Worm (Caenorhabditis elegans) whole organism, L2 larva: Measurements from ENCODE around the gene ZK856.19.

ENCODE experiments used
- F13H6.1 ChIP-seq: sonication (generic microtip); optimal IDR thresholded peaks from 2 replicates; lab custom pipeline; 2016; ENCODE audit warnings: missing genetic modification characterization, missing compliant biosample characterization
- R02D3.7 ChIP-seq: fragments of 150-350 bp; optimal IDR thresholded peaks from 2 replicates; lab custom pipeline; 2014; ENCODE audit warnings: missing biosample characterization, missing genetic modification characterization
- Y55F3AM.14 ChIP-seq: fragments of 200-800 bp; sonication (Bioruptor generic); optimal IDR thresholded peaks from 2 replicates; lab custom pipeline; 2018; ENCODE audit warnings: mild to moderate bottlenecking, missing genetic modification characterization, missing compliant biosample characterization
- ZK546.5 ChIP-seq: sonication (generic microtip); optimal IDR thresholded peaks from 2 replicates; lab custom pipeline; 2017; ENCODE audit warnings: missing biosample characterization, missing genetic modification characterization
- alr-1 ChIP-seq: fragments of 150-350 bp; optimal IDR thresholded peaks from 2 replicates; lab custom pipeline; 2014; ENCODE audit warnings: missing biosample characterization, missing genetic modification characterization
- ama-1 ChIP-seq: fragments of 150-350 bp; optimal IDR thresholded peaks from 2 replicates; lab custom pipeline; 2018; ENCODE audit warnings: inconsistent platforms
- ceh-16 ChIP-seq: fragments of 150-350 bp; optimal IDR thresholded peaks from 2 replicates; lab custom pipeline; 2014; ENCODE audit warnings: missing biosample characterization, missing genetic modification characterization
- ceh-82 ChIP-seq: fragments of 150-350 bp; optimal IDR thresholded peaks from 2 replicates; lab custom pipeline; 2014; ENCODE audit warnings: missing biosample characterization, missing genetic modification characterization
- crh-2 ChIP-seq: sonication (generic microtip); optimal IDR thresholded peaks from 2 replicates; lab custom pipeline; 2017; ENCODE audit warnings: missing biosample characterization, missing genetic modification characterization
- dmd-4 ChIP-seq: sonication (generic microtip); optimal IDR thresholded peaks from 2 replicates; lab custom pipeline; 2017; ENCODE audit warnings: missing biosample characterization, missing genetic modification characterization
- egl-27 ChIP-seq: sonication (generic microtip); optimal IDR thresholded peaks from 3 replicates; lab custom pipeline; 2017; ENCODE audit warnings: missing biosample characterization, missing genetic modification reagents, missing genetic modification characterization
- elt-3 ChIP-seq: sonication (generic microtip); optimal IDR thresholded peaks from 2 replicates; lab custom pipeline; 2017; ENCODE audit warnings: missing biosample characterization, missing genetic modification characterization
- gmeb-1 ChIP-seq: fragments of 150-350 bp; optimal IDR thresholded peaks from 2 replicates; lab custom pipeline; 2014; ENCODE audit warnings: missing biosample characterization, missing genetic modification characterization
- lin-13 ChIP-seq: fragments of 150-350 bp; optimal IDR thresholded peaks from 2 replicates; lab custom pipeline; 2014; ENCODE audit warnings: missing biosample characterization, missing genetic modification reagents, missing genetic modification characterization
- mab-5 ChIP-seq: fragments of 150-350 bp; optimal IDR thresholded peaks from 2 replicates; lab custom pipeline; 2014; ENCODE audit warnings: missing biosample characterization, missing genetic modification characterization
- mbf-1 ChIP-seq: sonication (generic microtip); optimal IDR thresholded peaks from 2 replicates; lab custom pipeline; 2017; ENCODE audit warnings: missing biosample characterization, missing genetic modification characterization
- mdl-1 ChIP-seq, 2 experiments: fragments of 150-350 bp in 1 of 2; sonication (generic microtip) in 1 of 2; optimal IDR thresholded peaks; 2 replicates each; lab custom pipeline; 2017; ENCODE audit warnings: missing biosample characterization in 2 of 2, missing genetic modification characterization in 2 of 2
- nhr-10 ChIP-seq: sonication (generic microtip); optimal IDR thresholded peaks from 2 replicates; lab custom pipeline; 2017; ENCODE audit warnings: missing biosample characterization, missing genetic modification characterization
- nhr-11 ChIP-seq: fragments of 150-350 bp; optimal IDR thresholded peaks from 2 replicates; lab custom pipeline; 2014; ENCODE audit warnings: missing biosample characterization, missing genetic modification characterization
- nhr-12 ChIP-seq: fragments of 150-350 bp; optimal IDR thresholded peaks from 2 replicates; lab custom pipeline; 2014; ENCODE audit warnings: missing biosample characterization, missing genetic modification characterization
- nhr-129 ChIP-seq: fragments of 150-350 bp; optimal IDR thresholded peaks from 2 replicates; lab custom pipeline; 2014; ENCODE audit warnings: missing biosample characterization, missing genetic modification characterization
- nhr-21 ChIP-seq: fragments of 150-350 bp; optimal IDR thresholded peaks from 2 replicates; lab custom pipeline; 2014; ENCODE audit warnings: missing biosample characterization, missing genetic modification characterization
- nhr-23 ChIP-seq: fragments of 150-350 bp; optimal IDR thresholded peaks from 2 replicates; lab custom pipeline; 2014; ENCODE audit warnings: missing biosample characterization, missing genetic modification reagents, missing genetic modification characterization
- nhr-25 ChIP-seq: fragments of 150-350 bp; sonication (generic microtip); optimal IDR thresholded peaks from 3 replicates; lab custom pipeline; 2014; ENCODE audit warnings: missing biosample characterization, missing genetic modification characterization
- nhr-6 ChIP-seq: fragments of 150-350 bp; optimal IDR thresholded peaks from 2 replicates; lab custom pipeline; 2014; ENCODE audit warnings: missing biosample characterization, missing genetic modification characterization
- nhr-77 ChIP-seq: fragments of 150-350 bp; optimal IDR thresholded peaks from 2 replicates; lab custom pipeline; 2014; ENCODE audit warnings: missing biosample characterization, missing genetic modification characterization
- sem-4 ChIP-seq: fragments of 150-350 bp; optimal IDR thresholded peaks from 2 replicates; lab custom pipeline; 2014; ENCODE audit warnings: missing biosample characterization, missing genetic modification reagents, missing genetic modification characterization
- skn-1 ChIP-seq: sonication (generic microtip); optimal IDR thresholded peaks from 2 replicates; lab custom pipeline; 2017; ENCODE audit warnings: missing biosample characterization, missing genetic modification characterization
- sma-3 ChIP-seq: sonication (generic microtip); optimal IDR thresholded peaks from 2 replicates; lab custom pipeline; 2016; ENCODE audit warnings: missing genetic modification reagents, missing genetic modification characterization, missing compliant biosample characterization
- sma-9 ChIP-seq, 2 experiments: fragments of 150-350 bp in 1 of 2; sonication (generic microtip) in 1 of 2; optimal IDR thresholded peaks; 2 replicates each; lab custom pipeline; 2014 to 2016; ENCODE audit warnings: missing genetic modification characterization in 2 of 2, mild to moderate bottlenecking in 1 of 2, missing biosample characterization in 1 of 2, missing compliant biosample characterization in 1 of 2, missing genetic modification reagents in 1 of 2, moderate library complexity in 1 of 2
- snpc-4 ChIP-seq: fragments of 150-350 bp; optimal IDR thresholded peaks from 2 replicates; lab custom pipeline; 2014; ENCODE audit warnings: missing biosample characterization, missing genetic modification characterization
- unc-39 ChIP-seq: fragments of 150-350 bp; optimal IDR thresholded peaks from 2 replicates; lab custom pipeline; 2014; ENCODE audit warnings: missing biosample characterization, missing genetic modification characterization
- unc-55 ChIP-seq: fragments of 150-350 bp; sonication (generic microtip); optimal IDR thresholded peaks from 3 replicates; lab custom pipeline; 2014; ENCODE audit warnings: missing biosample characterization, missing genetic modification reagents, missing genetic modification characterization
- zag-1 ChIP-seq: fragments of 150-350 bp; optimal IDR thresholded peaks from 2 replicates; lab custom pipeline; 2014; ENCODE audit warnings: missing biosample characterization, missing genetic modification characterization
- ztf-1 ChIP-seq: fragments of 200-800 bp; sonication (Bioruptor generic); conservative IDR thresholded peaks from 2 replicates; pipeline ENCODE4 v1.3.6; 2022; ENCODE audit warnings: missing genetic modification characterization, missing compliant biosample characterization
- ztf-11 ChIP-seq: sonication (generic microtip); optimal IDR thresholded peaks from 2 replicates; lab custom pipeline; 2017; ENCODE audit warnings: missing biosample characterization, missing genetic modification characterization
- ztf-4 ChIP-seq: fragments of 150-350 bp; optimal IDR thresholded peaks from 2 replicates; lab custom pipeline; 2014; ENCODE audit warnings: missing biosample characterization, missing genetic modification characterization

The ZK856.19 gene

ce11 chrV:10220605-10221004 lies 15.9 kb upstream of the ZK856.19 start, which contains the start of gene C12D8.13:
Gene C12D8.13, minus strand, starts transcription at chrV:10220705.
- TF ChIP-seq mdl-1 (tag; optimal IDR thresholded peaks at IDR 0.05; lab: Kevin White, UChicago) = no peak
- TF ChIP-seq ztf-1 = no peak
- no peak for TF ChIP-seq ama-1 (lab: Kevin White, UChicago)
- no peak for TF ChIP-seq snpc-4 (tag; lab: Kevin White, UChicago)
- TF ChIP-seq sem-4 (tag; lab: Kevin White, UChicago) = no peak
- TF ChIP-seq nhr-77 (tag; lab: Kevin White, UChicago) = no peak
- TF ChIP-seq nhr-25 (tag; lab: Kevin White, UChicago) = no peak
- no peak for TF ChIP-seq nhr-21 (tag; lab: Kevin White, UChicago)
- TF ChIP-seq lin-13 (GFP tag; lab: Kevin White, UChicago) = no peak
- TF ChIP-seq skn-1 (tag; lab: Kevin White, UChicago) = no peak
- TF ChIP-seq dmd-4 (tag; lab: Kevin White, UChicago) = no peak

DNA sequence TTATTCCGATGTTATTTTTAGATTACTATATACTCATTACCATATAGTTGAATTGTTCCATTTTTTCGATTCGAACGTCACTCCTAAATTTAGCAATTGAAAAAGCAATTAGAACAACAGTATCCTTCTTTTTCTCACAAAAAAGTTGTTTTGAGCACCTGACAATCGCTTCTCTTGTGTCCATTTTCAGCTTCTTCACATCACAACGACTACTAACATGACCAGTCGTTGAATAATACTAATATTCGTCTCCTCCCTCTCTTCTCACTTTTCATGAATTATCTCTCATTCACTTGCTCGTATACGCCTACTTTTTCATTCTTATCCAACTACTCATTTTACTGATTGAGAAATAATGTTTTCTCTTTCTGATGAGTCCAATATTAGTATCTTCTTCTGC lies 12.0 kb upstream of the ZK856.19 start, which contains the start of gene ZK856.14:
Gene ZK856.14, plus strand, starts transcription at position 301 of the 400 bp plus-strand sequence.
- TF ChIP-seq mab-5 = no peak
- no peak for TF ChIP-seq unc-55
- TF ChIP-seq mbf-1 (tag; lab: Kevin White, UChicago) = no peak
- no peak for TF ChIP-seq skn-1 (tag; lab: Kevin White, UChicago)
- no peak for TF ChIP-seq ceh-82 (tag; lab: Kevin White, UChicago)
- TF ChIP-seq egl-27 (tag; lab: Kevin White, UChicago) = no peak
- no peak for TF ChIP-seq Y55F3AM.14 (GFP tag; lab: Kevin White, UChicago)
- no peak for TF ChIP-seq nhr-11 (tag; lab: Kevin White, UChicago)
- TF ChIP-seq ztf-1 = no peak
- TF ChIP-seq nhr-6 (tag; lab: Kevin White, UChicago) = no peak

- no peak for TF ChIP-seq unc-55
- no peak for TF ChIP-seq nhr-129
- TF ChIP-seq ztf-1 = no peak
- no peak for TF ChIP-seq gmeb-1
- TF ChIP-seq nhr-11 (tag; lab: Kevin White, UChicago) = no peak
- no peak for TF ChIP-seq ZK546.5 (tag; lab: Kevin White, UChicago)
- TF ChIP-seq F13H6.1 = no peak
- TF ChIP-seq unc-39 (tag; lab: Kevin White, UChicago) = no peak
- no peak for TF ChIP-seq nhr-12 (tag; lab: Kevin White, UChicago)
- TF ChIP-seq ama-1 (lab: Kevin White, UChicago) = no peak
- TF ChIP-seq R02D3.7 (tag; lab: Kevin White, UChicago) = no peak
- TF ChIP-seq nhr-23 = no peak
- no peak for TF ChIP-seq crh-2 (tag; lab: Kevin White, UChicago)
- no peak for TF ChIP-seq egl-27 (tag; lab: Kevin White, UChicago)
- TF ChIP-seq ztf-4 (tag; lab: Kevin White, UChicago) = no peak
- no peak for TF ChIP-seq dmd-4 (tag; lab: Kevin White, UChicago)
- TF ChIP-seq ztf-11 (tag; lab: Kevin White, UChicago) = no peak
- TF ChIP-seq lin-13 (GFP tag; lab: Kevin White, UChicago) = no peak
- no peak for TF ChIP-seq ceh-16 (tag; lab: Kevin White, UChicago)
Observed at ce11 chrV:10212627-10213026, 7.9 kb upstream of the ZK856.19 start, which contains the start of gene hpo-40. Gene hpo-40, plus strand, starts transcription at chrV:10212927.

DNA sequence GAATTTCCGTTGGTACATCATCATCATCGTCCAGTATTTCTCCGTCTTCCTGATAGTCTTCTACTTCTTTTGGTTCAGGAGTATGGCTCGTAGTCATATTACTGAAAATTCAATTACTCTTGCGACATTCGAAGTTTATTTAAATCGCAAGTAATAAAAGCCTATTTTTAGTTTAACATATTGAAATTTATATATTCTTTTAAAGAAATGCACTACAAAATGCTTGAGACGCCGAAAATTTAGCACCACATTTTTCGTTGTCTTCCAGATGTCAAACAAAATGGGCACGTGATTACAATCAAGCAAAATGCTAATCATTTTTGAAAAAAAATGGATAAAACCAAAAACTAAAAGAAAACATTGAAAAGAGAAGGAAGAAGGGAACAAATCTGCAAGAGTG lies 7.3 kb upstream of the ZK856.19 start, which contains the start of gene zhit-3:
Gene zhit-3, minus strand, starts transcription at position 101 of the 400 bp plus-strand sequence.
- no peak for TF ChIP-seq alr-1 (tag; lab: Kevin White, UChicago)
- TF ChIP-seq ztf-11 (tag; lab: Kevin White, UChicago) = no peak
- TF ChIP-seq ZK546.5 (tag; lab: Kevin White, UChicago) = no peak
- no peak for TF ChIP-seq nhr-10
- no peak for TF ChIP-seq crh-2 (tag; lab: Kevin White, UChicago)
- TF ChIP-seq elt-3 (tag; lab: Kevin White, UChicago) = no peak
- TF ChIP-seq ztf-1 = no peak
- TF ChIP-seq ceh-82 (tag; lab: Kevin White, UChicago) = no peak
- TF ChIP-seq zag-1 (tag; lab: Kevin White, UChicago) = no peak
- TF ChIP-seq sma-3 (GFP tag; lab: Kevin White, UChicago) = no peak
- TF ChIP-seq nhr-21 (tag; lab: Kevin White, UChicago) = no peak
- TF ChIP-seq nhr-11 (tag; lab: Kevin White, UChicago) = no peak
- TF ChIP-seq sma-9 (GFP tag; optimal IDR thresholded peaks at IDR 0.05; lab: Kevin White, UChicago) = no peak
- TF ChIP-seq sma-9 (tag; optimal IDR thresholded peaks at IDR 0.05; lab: Kevin White, UChicago) = no peak
- TF ChIP-seq, all 48 proteins: peak for 0
